Fruit fly (Drosophila melanogaster): Measurements from ENCODE around the gene COX7AL.

DNA sequence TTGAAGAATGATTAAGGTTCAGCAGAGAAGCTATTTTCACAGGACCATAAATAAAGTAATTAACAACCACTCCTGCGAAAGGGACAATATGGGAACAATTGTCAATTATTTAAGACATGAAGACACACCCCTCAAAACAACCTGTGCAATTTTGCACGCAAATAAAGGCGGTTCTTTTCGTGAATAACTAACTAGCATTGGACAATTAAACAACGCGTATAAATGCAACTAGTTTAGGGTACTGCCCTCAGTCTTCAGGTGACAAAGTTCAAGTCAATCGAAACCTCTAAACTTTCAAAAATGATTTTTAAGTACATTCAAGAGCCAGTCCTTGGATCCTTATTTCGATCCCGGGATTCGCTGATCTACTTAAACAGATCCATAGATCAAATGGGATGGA is 22.0 kb upstream of the COX7AL start, which contains the start of gene Or85a:
- TF ChIP-seq CG8478 (optimal IDR thresholded peaks at IDR 0.05) (no peak), CTCF (optimal IDR thresholded peaks at IDR 0.05) (no peak)

All from S2 (cell line).